Worm (Caenorhabditis elegans): ENCODE data around the gene T22D1.5.

DNA sequence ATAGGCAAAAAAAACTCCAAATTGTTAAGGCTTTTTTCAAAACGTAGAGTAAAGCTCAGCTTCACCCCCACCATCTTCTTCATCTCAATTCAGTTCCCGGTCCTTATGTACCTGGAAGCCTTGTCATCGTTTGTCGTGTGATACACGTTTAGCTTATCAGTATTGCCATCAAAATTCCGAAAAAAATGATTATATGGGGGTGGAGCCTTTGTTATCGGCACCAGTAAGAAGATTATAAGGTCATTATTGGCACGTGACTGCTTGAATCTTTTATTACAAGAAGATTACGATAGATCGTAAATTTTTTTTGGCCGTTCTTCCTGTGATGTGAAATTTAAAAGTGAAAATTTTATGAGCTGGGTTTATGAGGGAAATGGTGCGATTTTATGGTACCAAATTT is 23.3 kb upstream of the T22D1.5 start:
- TF ChIP-seq lir-3 (tag; optimal IDR thresholded peaks at IDR 0.05), result no peak
- TF ChIP-seq ama-1 (optimal IDR thresholded peaks at IDR 0.05), result no peak
- no peak for TF ChIP-seq mdt-29 (GFP tag; IDR thresholded peaks at IDR 0.05)
- TF ChIP-seq F49E8.2 (tag; optimal IDR thresholded peaks at IDR 0.05; ENCODE audit: borderline replicate concordance), result no peak
- no peak for TF ChIP-seq aly-2 (tag; optimal IDR thresholded peaks at IDR 0.05)
- TF ChIP-seq nhr-76 (tag; optimal IDR thresholded peaks at IDR 0.05), result no peak
- TF ChIP-seq unc-62 (GFP tag; optimal IDR thresholded peaks at IDR 0.05 in 1 of 2), result no peak
- TF ChIP-seq unc-62 (tag; optimal IDR thresholded peaks at IDR 0.05), result no peak
- no peak for TF ChIP-seq zag-1 (tag; optimal IDR thresholded peaks at IDR 0.05)
- no peak for TF ChIP-seq ceh-82 (tag; optimal IDR thresholded peaks at IDR 0.05)
- peak in 1 of 2 experiments; percentile 33 for TF ChIP-seq lsy-2 (tag; optimal IDR thresholded peaks at IDR 0.05)
- no peak for TF ChIP-seq snpc-4 (tag; optimal IDR thresholded peaks at IDR 0.05)
